Worm (Caenorhabditis elegans) whole organism, L1 larva: ENCODE data around the gene C50F4.10.

ENCODE experiments used
- C34B4.2 ChIP-seq: sonication (generic microtip); optimal IDR thresholded peaks from 2 replicates; lab custom pipeline; 2017; ENCODE audit warnings: mild to moderate bottlenecking, missing genetic modification characterization, missing compliant biosample characterization
- alr-1 ChIP-seq: fragments of 200-800 bp; sonication (Bioruptor generic); optimal IDR thresholded peaks from 2 replicates; lab custom pipeline; 2018; ENCODE audit warnings: borderline replicate concordance, mild to moderate bottlenecking, missing genetic modification characterization, missing compliant biosample characterization
- aly-2 ChIP-seq: fragments of 150-350 bp; optimal IDR thresholded peaks from 2 replicates; lab custom pipeline; 2014; ENCODE audit warnings: missing biosample characterization, missing genetic modification characterization
- ama-1 ChIP-seq: fragments of 150-350 bp; optimal IDR thresholded peaks from 2 replicates; lab custom pipeline; 2014
- blmp-1 ChIP-seq: fragments of 150-350 bp; optimal IDR thresholded peaks from 2 replicates; lab custom pipeline; 2014; ENCODE audit warnings: missing biosample characterization, missing genetic modification characterization
- ceh-63 ChIP-seq: fragments of 200-800 bp; sonication (Bioruptor generic); optimal IDR thresholded peaks from 2 replicates; lab custom pipeline; 2018; ENCODE audit warnings: mild to moderate bottlenecking, missing genetic modification characterization, missing compliant biosample characterization
- ceh-82 ChIP-seq, 3 experiments: fragments of 150-350 bp in 1 of 3; sonication (generic microtip) in 2 of 3; optimal IDR thresholded peaks; 2 replicates each; lab custom pipeline; 2014 to 2017; ENCODE audit warnings: missing biosample characterization in 3 of 3, missing genetic modification characterization in 3 of 3
- ceh-88 ChIP-seq: fragments of 200-800 bp; sonication (Bioruptor generic); IDR thresholded peaks from 2 replicates; pipeline ENCODE4 v1.3.6; 2022; ENCODE audit warnings: missing genetic modification characterization, missing compliant biosample characterization
- dsc-1 ChIP-seq: sonication (generic microtip); optimal IDR thresholded peaks from 2 replicates; lab custom pipeline; 2016; ENCODE audit warnings: mild to moderate bottlenecking, missing genetic modification characterization, missing compliant biosample characterization
- efl-1 ChIP-seq, 4 experiments: fragments of 150-350 bp; optimal IDR thresholded peaks in 3 of 4; peaks in 1 of 4; 1 replicate in 1 of 4; 2 replicates in 3 of 4; lab custom pipeline; 2014; ENCODE audit warnings: missing biosample characterization in 2 of 4, missing genetic modification characterization in 2 of 4, missing genetic modification reagents in 2 of 4
- efl-3 ChIP-seq: fragments of 200-800 bp; sonication (Bioruptor generic); optimal IDR thresholded peaks from 2 replicates; lab custom pipeline; 2018; ENCODE audit warnings: mild to moderate bottlenecking, missing genetic modification characterization, missing compliant biosample characterization
- egl-27 ChIP-seq, 2 experiments: fragments of 150-350 bp in 1 of 2; sonication (generic microtip); optimal IDR thresholded peaks; 3 replicates each; lab custom pipeline; 2017 to 2018; ENCODE audit warnings: missing biosample characterization in 2 of 2, missing genetic modification characterization in 2 of 2, missing genetic modification reagents in 2 of 2
- elt-2 ChIP-seq: sonication (generic microtip); optimal IDR thresholded peaks from 2 replicates; lab custom pipeline; 2016; ENCODE audit warnings: missing genetic modification characterization, mild to moderate bottlenecking, inconsistent platforms, missing compliant biosample characterization, missing genetic modification reagents
- elt-3 ChIP-seq, 6 experiments: fragments of 150-350 bp in 1 of 6; sonication (generic microtip); optimal IDR thresholded peaks; 2 replicates each; lab custom pipeline; 2017 to 2018; ENCODE audit warnings: missing biosample characterization in 6 of 6, missing genetic modification characterization in 6 of 6, inconsistent platforms in 1 of 6
- ets-5 ChIP-seq: fragments of 200-800 bp; sonication (Bioruptor generic); IDR thresholded peaks from 2 replicates; pipeline ENCODE4 v1.3.6; 2022; ENCODE audit warnings: missing genetic modification characterization, missing compliant biosample characterization
- fkh-4 ChIP-seq: sonication (generic microtip); optimal IDR thresholded peaks from 2 replicates; lab custom pipeline; 2016; ENCODE audit warnings: missing compliant biosample characterization, missing genetic modification characterization, borderline replicate concordance
- fkh-8 ChIP-seq: sonication (generic microtip); optimal IDR thresholded peaks from 2 replicates; lab custom pipeline; 2016; ENCODE audit warnings: mild to moderate bottlenecking, missing genetic modification characterization, missing compliant biosample characterization
- fos-1 ChIP-seq: fragments of 150-350 bp; optimal IDR thresholded peaks from 2 replicates; lab custom pipeline; 2014; ENCODE audit warnings: missing biosample characterization, missing genetic modification characterization
- hlh-17 ChIP-seq: fragments of 200-800 bp; sonication (Bioruptor generic); optimal IDR thresholded peaks from 2 replicates; lab custom pipeline; 2018; ENCODE audit warnings: missing genetic modification characterization, mild to moderate bottlenecking, missing compliant biosample characterization, moderate library complexity, borderline replicate concordance
- irx-1 ChIP-seq: sonication (generic microtip); optimal IDR thresholded peaks from 2 replicates; lab custom pipeline; 2016; ENCODE audit warnings: missing genetic modification characterization, missing compliant biosample characterization
- isw-1 ChIP-seq: fragments of 200-800 bp; sonication (Bioruptor generic); IDR thresholded peaks from 2 replicates; pipeline ENCODE4 v1.3.6; 2022; ENCODE audit warnings: missing genetic modification characterization, missing compliant biosample characterization
- jun-1 ChIP-seq: fragments of 150-350 bp; optimal IDR thresholded peaks from 2 replicates; lab custom pipeline; 2014; ENCODE audit warnings: missing biosample characterization, missing genetic modification reagents, missing genetic modification characterization
- lin-13 ChIP-seq: fragments of 150-350 bp; optimal IDR thresholded peaks from 2 replicates; lab custom pipeline; 2014; ENCODE audit warnings: missing biosample characterization, missing genetic modification reagents, missing genetic modification characterization
- lin-14 ChIP-seq: fragments of 200-800 bp; sonication (Bioruptor generic); optimal IDR thresholded peaks from 2 replicates; lab custom pipeline; 2018; ENCODE audit warnings: mild to moderate bottlenecking, missing genetic modification characterization, moderate library complexity, missing compliant biosample characterization
- lin-35 ChIP-seq, 2 experiments: fragments of 150-350 bp; optimal IDR thresholded peaks; 2 replicates each; lab custom pipeline; 2014; ENCODE audit warnings: missing biosample characterization in 2 of 2, missing genetic modification characterization in 2 of 2, missing genetic modification reagents in 2 of 2
- lir-3 ChIP-seq: sonication (generic microtip); optimal IDR thresholded peaks from 2 replicates; lab custom pipeline; 2016; ENCODE audit warnings: mild to moderate bottlenecking, missing genetic modification characterization, moderate library complexity, missing compliant biosample characterization; ENCODE audit not compliant: poor library complexity
- lsy-2 ChIP-seq, 2 experiments: fragments of 150-350 bp; optimal IDR thresholded peaks; 2 replicates each; lab custom pipeline; 2014; ENCODE audit warnings: missing biosample characterization in 2 of 2, missing genetic modification characterization in 2 of 2
- mab-9 ChIP-seq: fragments of 200-800 bp; sonication (Bioruptor generic); IDR thresholded peaks from 2 replicates; pipeline ENCODE4 v1.3.6; 2022; ENCODE audit warnings: missing genetic modification reagents, missing genetic modification characterization, missing compliant biosample characterization
- mep-1 ChIP-seq: fragments of 150-350 bp; optimal IDR thresholded peaks from 2 replicates; lab custom pipeline; 2014; ENCODE audit warnings: missing biosample characterization, missing genetic modification characterization
- nhr-12 ChIP-seq: sonication (generic microtip); optimal IDR thresholded peaks from 2 replicates; lab custom pipeline; 2017; ENCODE audit warnings: missing biosample characterization, missing genetic modification characterization
- nhr-237 ChIP-seq: fragments of 150-350 bp; optimal IDR thresholded peaks from 2 replicates; lab custom pipeline; 2014; ENCODE audit warnings: missing biosample characterization, missing genetic modification characterization
- nhr-47 ChIP-seq: sonication (generic microtip); optimal IDR thresholded peaks from 2 replicates; lab custom pipeline; 2016; ENCODE audit warnings: mild to moderate bottlenecking, missing genetic modification characterization, moderate library complexity, missing compliant biosample characterization
- nhr-76 ChIP-seq: sonication (generic microtip); optimal IDR thresholded peaks from 2 replicates; lab custom pipeline; 2017; ENCODE audit warnings: missing biosample characterization, missing genetic modification characterization
- nhr-84 ChIP-seq: sonication (generic microtip); optimal IDR thresholded peaks from 2 replicates; lab custom pipeline; 2017; ENCODE audit warnings: missing biosample characterization, missing genetic modification characterization
- nhr-85 ChIP-seq: sonication (generic microtip); peaks from one replicate; lab custom pipeline; 2016; ENCODE audit warnings: missing genetic modification characterization, inconsistent platforms, missing compliant biosample characterization
- pag-3 ChIP-seq: sonication (generic microtip); optimal IDR thresholded peaks from 2 replicates; lab custom pipeline; 2017; ENCODE audit warnings: missing genetic modification characterization, mild to moderate bottlenecking, missing compliant biosample characterization, antibody characterized with exemption, borderline replicate concordance; ENCODE audit not compliant: insufficient read depth
- pax-3 ChIP-seq: fragments of 200-800 bp; sonication (Bioruptor generic); optimal IDR thresholded peaks from 2 replicates; lab custom pipeline; 2018; ENCODE audit warnings: mild to moderate bottlenecking, missing genetic modification characterization, moderate library complexity, missing compliant biosample characterization
- skn-1 ChIP-seq: fragments of 150-350 bp; optimal IDR thresholded peaks from 2 replicates; lab custom pipeline; 2014; ENCODE audit warnings: missing biosample characterization, missing genetic modification characterization
- snpc-4 ChIP-seq: fragments of 150-350 bp; optimal IDR thresholded peaks from 2 replicates; lab custom pipeline; 2014; ENCODE audit warnings: missing biosample characterization, missing genetic modification characterization
- snu-23 ChIP-seq: sonication (generic microtip); optimal IDR thresholded peaks from 2 replicates; lab custom pipeline; 2016; ENCODE audit warnings: missing genetic modification characterization, missing compliant biosample characterization
- sptf-1 ChIP-seq: fragments of 150-350 bp; optimal IDR thresholded peaks from 2 replicates; lab custom pipeline; 2014; ENCODE audit warnings: missing biosample characterization, missing genetic modification characterization
- tbx-2 ChIP-seq: sonication (generic microtip); optimal IDR thresholded peaks from 2 replicates; lab custom pipeline; 2016; ENCODE audit warnings: missing genetic modification characterization, missing compliant biosample characterization
- tlp-1 ChIP-seq: fragments of 150-350 bp; optimal IDR thresholded peaks from 2 replicates; lab custom pipeline; 2014; ENCODE audit warnings: missing biosample characterization, missing genetic modification characterization
- unc-130 ChIP-seq: fragments of 150-350 bp; optimal IDR thresholded peaks from 2 replicates; lab custom pipeline; 2017; ENCODE audit warnings: missing biosample characterization, missing genetic modification characterization, inconsistent platforms
- unc-30 ChIP-seq: sonication (generic microtip); optimal IDR thresholded peaks from 2 replicates; lab custom pipeline; 2017; ENCODE audit warnings: missing biosample characterization, missing genetic modification characterization
- unc-62 ChIP-seq: fragments of 150-350 bp; optimal IDR thresholded peaks from 2 replicates; lab custom pipeline; 2014; ENCODE audit warnings: missing biosample characterization, missing genetic modification reagents, missing genetic modification characterization
- unc-98 ChIP-seq: fragments of 200-800 bp; sonication (Bioruptor generic); IDR thresholded peaks from 2 replicates; pipeline ENCODE4 v1.3.6; 2022; ENCODE audit warnings: missing genetic modification characterization, missing compliant biosample characterization
- vab-15 ChIP-seq: sonication (generic microtip); optimal IDR thresholded peaks from 2 replicates; lab custom pipeline; 2017; ENCODE audit warnings: missing genotype, mild to moderate bottlenecking, missing genetic modification characterization, missing compliant biosample characterization
- ztf-11 ChIP-seq, 2 experiments: sonication (generic microtip); optimal IDR thresholded peaks; 2 replicates each; lab custom pipeline; 2016 to 2017; ENCODE audit warnings: missing genetic modification characterization in 2 of 2, missing biosample characterization in 1 of 2, missing compliant biosample characterization in 1 of 2

C50F4.10 gene

ce11 chrV:9546042-9546581, 14.7 kb upstream of the C50F4.10 start, which contains the start of gene C50F4.6 (continued):
- no peak for TF ChIP-seq isw-1

ce11 chrV:9545238-9545709, 13.9 kb upstream of the C50F4.10 start, which contains the start of the genes his-35 and his-41:
his-35 (minus strand) TSS chrV:9545288.
his-41 (plus strand) TSS chrV:9545536.
- TF ChIP-seq tlp-1, result no peak
- TF ChIP-seq ztf-11 (tag; optimal IDR thresholded peaks at IDR 0.05; lab: Kevin White, UChicago), result peak in 1 of 2 experiments; percentile 43
- TF ChIP-seq alr-1 (tag; lab: Kevin White, UChicago), result no peak
- TF ChIP-seq fkh-8 (tag; lab: Kevin White, UChicago), result peak; percentile 69
- no peak for TF ChIP-seq unc-98 (GFP tag; lab: Robert Waterston, UW)
- TF ChIP-seq snpc-4, result peak; percentile 12
- no peak for TF ChIP-seq lin-13
- peak; percentile 72 for TF ChIP-seq jun-1 (tag; lab: Kevin White, UChicago)
- no peak for TF ChIP-seq fkh-4 (tag; lab: Kevin White, UChicago)
- no peak for TF ChIP-seq hlh-17 (GFP tag; lab: Kevin White, UChicago)
- TF ChIP-seq egl-27 (tag; optimal IDR thresholded peaks at IDR 0.05; lab: Kevin White, UChicago), result no peak
- TF ChIP-seq vab-15, result no peak
- TF ChIP-seq unc-130 (tag; lab: Kevin White, UChicago), result peak; percentile 3
- TF ChIP-seq unc-30 (tag; lab: Kevin White, UChicago), result no peak
- TF ChIP-seq ceh-63 (GFP tag; lab: Kevin White, UChicago), result no peak
- TF ChIP-seq elt-2 (tag; lab: Kevin White, UChicago), result no peak
- peak; percentile 33 to 47 for TF ChIP-seq lsy-2 (tag; optimal IDR thresholded peaks at IDR 0.05; lab: Kevin White, UChicago)
- peak; percentile 83 for TF ChIP-seq dsc-1
- no peak for TF ChIP-seq nhr-84 (tag; lab: Kevin White, UChicago)
- no peak for TF ChIP-seq lir-3 (tag; lab: Kevin White, UChicago)
- no peak for TF ChIP-seq nhr-237
- TF ChIP-seq mab-9 (GFP tag; lab: Robert Waterston, UW), result peak; percentile 45; the same call in 1 of the 2 replicates
- TF ChIP-seq C34B4.2 (tag; lab: Kevin White, UChicago), result no peak
- TF ChIP-seq tbx-2 (tag; lab: Kevin White, UChicago), result peak; percentile 69
- TF ChIP-seq lin-14 (GFP tag; lab: Kevin White, UChicago), result peak; percentile 75
- TF ChIP-seq pag-3, result no peak
- TF ChIP-seq ama-1 (lab: Kevin White, UChicago), result peak; percentile 60
- TF ChIP-seq sptf-1, result no peak
- TF ChIP-seq nhr-12, result no peak
- TF ChIP-seq blmp-1, result no peak
- peak; percentile 87 for TF ChIP-seq nhr-47 (tag; lab: Kevin White, UChicago)
- peak; percentile 32 for TF ChIP-seq mep-1
- TF ChIP-seq nhr-76, result no peak
- no peak for TF ChIP-seq nhr-85 (tag; lab: Kevin White, UChicago)
- no peak for TF ChIP-seq unc-62 (GFP tag; lab: Kevin White, UChicago)
- peak; percentile 75 for TF ChIP-seq snu-23 (GFP tag; lab: Kevin White, UChicago)
- TF ChIP-seq ceh-82 (tag; optimal IDR thresholded peaks at IDR 0.05; lab: Kevin White, UChicago), result peak; percentile 41 to 57 (median 54)
- TF ChIP-seq efl-1 (optimal IDR thresholded peaks at IDR 0.05; lab: Kevin White, UChicago), result peak; percentile 60 to 63
- TF ChIP-seq efl-1 (GFP tag; optimal IDR thresholded peaks at IDR 0.05 in 1 of 2; lab: Kevin White, UChicago), result peak; percentile 53 to 93
- TF ChIP-seq ets-5 (GFP tag; lab: Robert Waterston, UW), result no peak
- peak; percentile 7 for TF ChIP-seq pax-3 (tag; lab: Kevin White, UChicago)
- no peak for TF ChIP-seq efl-3 (GFP tag; lab: Kevin White, UChicago)
- TF ChIP-seq ceh-88, result 0 out of 2 replicates have a peak, but pooled peaks have one; percentile 10
- no peak for TF ChIP-seq aly-2 (tag; lab: Kevin White, UChicago)
- TF ChIP-seq lin-35 (GFP tag; optimal IDR thresholded peaks at IDR 0.05; lab: Kevin White, UChicago), result peak; percentile 22 to 57
- TF ChIP-seq irx-1 (tag; lab: Kevin White, UChicago), result peak; percentile 55
- peak; percentile 24 for TF ChIP-seq fos-1
- no peak for TF ChIP-seq elt-3 (tag; optimal IDR thresholded peaks at IDR 0.05; lab: Kevin White, UChicago)
- TF ChIP-seq skn-1 (tag; lab: Kevin White, UChicago), result peak; percentile 77
